Fruit fly (Drosophila melanogaster): ENCODE measurements around the gene chp.

chp gene

dm6 chr3R:31210630-31211029 lies at the start of gene chp:
Gene chp (minus strand): TSS chr3R:31210730.
- TF ChIP-seq CG17801 (GFP tag; optimal IDR thresholded peaks at IDR 0.05; ENCODE audit: partially characterized antibody): no peak

dm6 chr3R:31259947-31260346 lies 49.4 kb upstream of the chp start, which contains the start of gene CAH16:
Gene CAH16 (plus strand): TSS chr3R:31260247.
- no peak for TF ChIP-seq CG17801 (GFP tag; optimal IDR thresholded peaks at IDR 0.05; ENCODE audit: partially characterized antibody)

- no peak for TF ChIP-seq CG17801 (GFP tag; optimal IDR thresholded peaks at IDR 0.05; ENCODE audit: partially characterized antibody)
Measured at dm6 chr3R:31257299-31257698, 46.8 kb upstream of the chp start, which contains the start of gene CAH6. Gene CAH6 (plus strand): TSS chr3R:31257599.

DNA sequence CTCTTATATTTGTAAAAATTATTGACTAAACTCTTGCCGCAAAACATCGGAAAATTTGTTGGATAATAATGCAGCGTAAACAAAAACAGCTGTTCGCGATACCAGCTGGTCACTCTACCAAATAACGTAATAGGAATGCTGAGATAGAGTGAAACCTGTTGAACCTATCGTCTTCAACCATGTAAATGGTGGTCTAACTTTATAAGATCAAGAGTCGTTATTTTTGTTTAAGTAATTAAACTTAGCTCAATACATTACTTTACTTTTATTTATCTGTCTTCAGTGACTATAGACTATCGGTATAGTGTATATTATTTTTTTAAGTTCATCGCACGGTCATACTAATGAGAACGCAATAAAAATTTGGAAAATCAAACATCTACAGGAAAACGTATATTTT lies 44.3 kb upstream of the chp start, which contains the start of the genes CG1750 and spn-F:
TSS of gene CG1750 (minus strand) at position 93 of the 400 bp plus-strand sequence.
TSS of gene spn-F (plus strand) at position 320 of the 400 bp plus-strand sequence.
- TF ChIP-seq CG17801 (GFP tag; optimal IDR thresholded peaks at IDR 0.05; ENCODE audit: partially characterized antibody): peak; percentile 54

DNA sequence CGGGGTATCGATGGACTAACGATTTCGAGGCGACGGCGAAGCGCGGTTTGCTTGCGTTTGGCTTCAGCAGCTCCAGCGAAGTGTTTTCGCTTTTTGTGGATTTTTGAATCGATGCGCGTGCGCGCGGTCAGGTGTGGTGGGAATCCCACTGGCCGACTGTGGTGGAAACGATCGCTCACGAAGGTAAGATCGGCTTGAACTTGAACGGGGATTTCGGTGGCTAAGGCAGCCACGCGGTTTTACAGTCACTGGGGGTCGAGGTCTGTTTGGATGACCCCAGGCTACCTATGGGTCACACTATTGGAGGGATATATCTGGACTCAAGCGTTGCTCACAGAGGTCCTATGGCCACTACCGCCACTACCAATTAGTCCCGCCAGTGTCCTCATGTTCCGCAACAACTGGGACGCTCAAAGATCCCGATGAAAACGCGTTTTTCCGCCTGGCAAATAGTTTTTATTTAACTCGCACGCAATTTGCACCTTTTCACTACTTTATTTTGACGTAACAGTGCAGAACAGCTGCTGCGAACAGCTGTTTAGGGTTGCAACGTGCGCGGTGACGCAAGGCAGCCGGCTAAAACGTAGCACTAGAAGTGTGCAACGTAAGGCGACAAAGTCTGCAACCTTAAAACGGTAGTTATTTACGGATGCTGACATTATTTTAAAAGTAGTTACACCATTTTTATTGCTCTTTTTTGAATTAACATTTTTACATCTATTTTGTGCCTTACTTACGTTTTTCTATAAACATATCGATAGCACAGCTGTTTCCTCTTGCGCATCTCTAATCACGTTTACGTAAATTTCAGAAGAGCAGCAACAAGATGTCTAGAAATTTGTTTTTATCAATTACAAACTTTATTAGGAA lies 41.8 kb upstream of the chp start, which contains the start of the genes qless and mRpL32:
TSS of gene qless (minus strand) at position 516 of the 870 bp plus-strand sequence.
TSS of gene mRpL32 (plus strand) at position 780 of the 870 bp plus-strand sequence.
- peak; percentile 51 for TF ChIP-seq CG17801 (GFP tag; optimal IDR thresholded peaks at IDR 0.05; ENCODE audit: partially characterized antibody)

dm6 chr3R:31251130-31251770 lies 40.7 kb upstream of the chp start:
- TF ChIP-seq CG17801 (GFP tag; optimal IDR thresholded peaks at IDR 0.05; ENCODE audit: partially characterized antibody): no peak

DNA sequence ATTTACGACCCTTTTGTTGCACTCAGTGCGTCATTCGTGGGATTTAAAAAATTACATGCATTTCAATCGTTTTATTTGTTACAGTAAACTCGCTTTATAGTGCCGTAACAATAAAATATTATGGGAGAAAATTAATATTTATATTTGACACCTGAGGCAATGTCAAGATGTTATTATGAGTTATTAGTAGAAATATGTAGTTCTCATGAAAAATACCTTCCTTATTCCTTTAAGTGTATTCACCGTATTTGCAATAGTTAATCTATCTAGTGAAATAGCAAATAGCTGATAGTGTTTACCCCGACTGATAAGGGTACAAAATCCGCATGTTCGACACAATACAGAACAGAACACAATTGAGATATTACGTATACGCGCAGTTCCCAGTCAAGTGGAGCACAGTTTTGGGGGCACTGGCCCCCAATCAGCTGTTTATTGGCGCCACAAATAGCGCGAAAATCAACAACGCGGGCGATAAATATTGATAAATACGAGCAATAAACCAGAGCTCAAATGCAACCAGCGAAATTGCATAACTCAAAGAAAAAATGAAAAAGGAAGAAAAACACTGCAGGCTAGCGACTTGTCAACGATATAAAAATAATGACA lies 40.0 kb upstream of the chp start:
- no peak for TF ChIP-seq CG17801 (GFP tag; optimal IDR thresholded peaks at IDR 0.05; ENCODE audit: partially characterized antibody)

DNA sequence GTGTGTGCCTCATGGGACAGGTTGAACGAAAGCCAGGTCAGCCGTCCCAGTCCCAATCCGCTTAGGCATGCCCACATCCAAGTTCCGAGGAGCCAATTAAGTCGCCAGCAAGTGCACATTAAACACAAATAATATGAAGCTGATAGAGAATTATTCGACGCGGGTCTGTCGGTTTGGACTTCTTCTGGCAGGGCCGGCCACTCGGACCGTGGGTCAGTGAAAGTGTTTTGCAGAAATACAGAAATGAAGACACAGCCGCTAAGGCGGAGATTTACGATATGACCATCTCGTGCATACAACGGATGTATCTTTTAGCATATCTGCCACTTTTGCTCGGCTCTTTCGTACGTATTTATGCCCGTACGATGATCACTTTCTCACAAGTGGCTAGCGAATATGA lies 37.7 kb upstream of the chp start:
- no peak for TF ChIP-seq CG17801 (GFP tag; optimal IDR thresholded peaks at IDR 0.05; ENCODE audit: partially characterized antibody)

dm6 chr3R:31247281-31247995 lies 36.9 kb upstream of the chp start:
- no peak for TF ChIP-seq CG17801 (GFP tag; optimal IDR thresholded peaks at IDR 0.05; ENCODE audit: partially characterized antibody)

DNA sequence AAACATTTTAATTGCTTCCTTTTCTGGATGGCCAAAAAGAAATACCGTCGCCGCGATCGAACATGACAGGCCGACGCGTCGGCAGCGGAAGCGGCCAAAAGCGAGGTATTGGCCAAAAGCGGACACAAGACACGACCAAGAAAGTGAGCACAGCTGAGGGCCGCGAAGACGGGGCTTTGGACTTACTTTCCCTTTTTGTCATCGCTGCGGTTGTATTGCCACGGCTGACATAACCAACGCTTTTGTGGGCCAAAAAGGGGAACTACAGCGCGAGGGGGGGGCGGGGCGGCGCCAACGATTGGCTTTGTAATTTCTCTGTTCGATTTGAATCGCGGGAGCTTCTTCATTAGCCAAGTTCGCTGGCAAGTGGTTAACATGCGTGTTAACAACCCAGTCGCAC lies 35.3 kb upstream of the chp start:
- no peak for TF ChIP-seq CG17801 (GFP tag; optimal IDR thresholded peaks at IDR 0.05; ENCODE audit: partially characterized antibody)

- TF ChIP-seq CG17801 (GFP tag; optimal IDR thresholded peaks at IDR 0.05; ENCODE audit: partially characterized antibody): no peak
Measured at dm6 chr3R:31243079-31243668, 32.6 kb upstream of the chp start.

dm6 chr3R:31241109-31241508 lies 30.6 kb upstream of the chp start:
- TF ChIP-seq CG17801 (GFP tag; optimal IDR thresholded peaks at IDR 0.05; ENCODE audit: partially characterized antibody): no peak

dm6 chr3R:31240023-31240422 lies 29.5 kb upstream of the chp start:
- no peak for TF ChIP-seq CG17801 (GFP tag; optimal IDR thresholded peaks at IDR 0.05; ENCODE audit: partially characterized antibody)

dm6 chr3R:31235262-31235661 lies 24.7 kb upstream of the chp start, which contains the start of gene CG15564:
Gene CG15564 (minus strand): TSS chr3R:31235362.
- TF ChIP-seq CG17801 (GFP tag; optimal IDR thresholded peaks at IDR 0.05; ENCODE audit: partially characterized antibody): no peak

Data from ovary, adult (tissue).